Worm (Caenorhabditis elegans): ENCODE measurements around the gene K06A9.2.

K06A9.2 gene

ce11 chrX:1589114-1589902, 53.1 kb downstream of the K06A9.2 start (continued):
- TF ChIP-seq attf-3 (GFP tag; conservative IDR thresholded peaks at IDR 0.05) (no peak), mxl-1 (tag; optimal IDR thresholded peaks at IDR 0.05) (no peak), xnd-1 (tag; optimal IDR thresholded peaks at IDR 0.05) (no peak)

Measured in whole organism, young adult.